In genomic region chr3R:28831172-28831571, dm6 we compare ENCODE assay signal across 1 fruit fly cellular context.
TF ChIP-seq lines count a peak whose summit lies in the region.

No protein-coding gene starts in this region.

TF ChIP-seq in whole organism, embryonic, 481 proteins besides CTCF, POLR2A, EP300 and RAD21 (continued from another document):
- TF ChIP-seq lov (optimal IDR thresholded peaks at IDR 0.05; lab: Kevin White, UChicago), result no peak
- TF ChIP-seq lov (GFP tag; IDR thresholded peaks at IDR 0.05; lab: Robert Waterston, UW), result 0 out of 3 replicates have a peak, but pooled peaks have one; percentile 16
- peak; percentile 46 for TF ChIP-seq CG6765 (GFP tag; optimal IDR thresholded peaks at IDR 0.05; lab: Kevin White, UChicago)
- TF ChIP-seq CG32532 (GFP tag; IDR thresholded peaks at IDR 0.05; lab: Robert Waterston, UW), result peak; percentile 50
- TF ChIP-seq caup (GFP tag; optimal IDR thresholded peaks at IDR 0.05; lab: Kevin White, UChicago; ENCODE audit: severe bottlenecking), result peak; percentile 18
- no peak for TF ChIP-seq CG8281 (tag; optimal IDR thresholded peaks at IDR 0.05; lab: Kevin White, UChicago)
- TF ChIP-seq ttk (GFP tag; IDR thresholded peaks at IDR 0.05; lab: Robert Waterston, UW), result no peak
- TF ChIP-seq CG11695 (GFP tag; IDR thresholded peaks at IDR 0.05; lab: Robert Waterston, UW), result peak; percentile 20; the same call in 1 of the 3 replicates
- TF ChIP-seq lab (GFP tag; optimal IDR thresholded peaks at IDR 0.05; lab: Kevin White, UChicago), result peak; percentile 54
- TF ChIP-seq CG17829 (tag; optimal IDR thresholded peaks at IDR 0.05; lab: Kevin White, UChicago), result no peak
- no peak for TF ChIP-seq lola (GFP tag; optimal IDR thresholded peaks at IDR 0.05; lab: Kevin White, UChicago)
- peak; percentile 27 for TF ChIP-seq CG13894 (tag; optimal IDR thresholded peaks at IDR 0.05; lab: Kevin White, UChicago)
- TF ChIP-seq CG10543 (GFP tag; optimal IDR thresholded peaks at IDR 0.05; lab: Kevin White, UChicago), result peak; percentile 75
- TF ChIP-seq Med (GFP tag; lab: Kevin White, UChicago), result peak; percentile 84
- peak in 1 of 2 experiments; percentile 46 for TF ChIP-seq Pdp1 (GFP tag; optimal IDR thresholded peaks at IDR 0.05; lab: Kevin White, UChicago)
- 0 out of 2 replicates have a peak, but pooled peaks have one; percentile 15 for TF ChIP-seq inv (GFP tag; IDR thresholded peaks at IDR 0.05; lab: Robert Waterston, UW; ENCODE audit: partially characterized antibody)
- TF ChIP-seq Trl (optimal IDR thresholded peaks at IDR 0.05; lab: Kevin White, UChicago), result peak in 1 of 2 experiments; percentile 67
- no peak for TF ChIP-seq Trl (GFP tag; optimal IDR thresholded peaks at IDR 0.05; lab: Kevin White, UChicago)
- peak; percentile 47; the same call in 1 of the 2 replicates for TF ChIP-seq sob (GFP tag; IDR thresholded peaks at IDR 0.05; lab: Robert Waterston, UW)
- peak; percentile 31 for TF ChIP-seq CG18599 (GFP tag; optimal IDR thresholded peaks at IDR 0.05; lab: Kevin White, UChicago)
- no peak for TF ChIP-seq CG10366 (GFP tag; IDR thresholded peaks at IDR 0.05; lab: Robert Waterston, UW)
- TF ChIP-seq chinmo (GFP tag; IDR thresholded peaks at IDR 0.05; lab: Robert Waterston, UW; ENCODE audit: partially characterized antibody), result 0 out of 4 replicates have a peak, but pooled peaks have one; percentile 53
- no peak for TF ChIP-seq CG5953 (GFP tag; IDR thresholded peaks at IDR 0.05; lab: Robert Waterston, UW)
- TF ChIP-seq CG10654 (GFP tag; optimal IDR thresholded peaks at IDR 0.05; lab: Kevin White, UChicago), result no peak
- TF ChIP-seq cg (GFP tag; optimal IDR thresholded peaks at IDR 0.05; lab: Kevin White, UChicago), result peak; percentile 19
- peak; percentile 71 for TF ChIP-seq kay (GFP tag; optimal IDR thresholded peaks at IDR 0.05; lab: Kevin White, UChicago)
- 0 out of 2 replicates have a peak, but pooled peaks have one; percentile 8 for TF ChIP-seq lmd (GFP tag; IDR thresholded peaks at IDR 0.05; lab: Robert Waterston, UW)
- peak; percentile 43; the same call in 1 of the 3 replicates for TF ChIP-seq zfh1 (GFP tag; IDR thresholded peaks at IDR 0.05; lab: Robert Waterston, UW)
- TF ChIP-seq row (GFP tag; IDR thresholded peaks at IDR 0.05; lab: Robert Waterston, UW), result peak; percentile 51
- peak; percentile 11; the same call in 1 of the 2 replicates for TF ChIP-seq crol (GFP tag; IDR thresholded peaks at IDR 0.05; lab: Robert Waterston, UW)
- TF ChIP-seq sens-2 (GFP tag; IDR thresholded peaks at IDR 0.05; lab: Robert Waterston, UW), result peak; percentile 40; the same call in 1 of the 2 replicates
- TF ChIP-seq crc (GFP tag; optimal IDR thresholded peaks at IDR 0.05; lab: Kevin White, UChicago), result no peak
- no peak for TF ChIP-seq CG8290 (GFP tag; optimal IDR thresholded peaks at IDR 0.05; lab: Kevin White, UChicago)
- TF ChIP-seq CG8290 (tag; optimal IDR thresholded peaks at IDR 0.05; lab: Kevin White, UChicago), result peak in 1 of 2 experiments; percentile 49
- TF ChIP-seq jing (GFP tag; optimal IDR thresholded peaks at IDR 0.05; lab: Kevin White, UChicago), result no peak
- TF ChIP-seq E2f2 (GFP tag; IDR thresholded peaks at IDR 0.05; lab: Robert Waterston, UW), result peak; percentile 18; the same call in 1 of the 2 replicates
- 0 out of 3 replicates have a peak, but pooled peaks have one; percentile 4 for TF ChIP-seq CG6791 (GFP tag; IDR thresholded peaks at IDR 0.05; lab: Robert Waterston, UW; ENCODE audit: partially characterized antibody)
- TF ChIP-seq Hr51 (GFP tag; optimal IDR thresholded peaks at IDR 0.05; lab: Kevin White, UChicago), result no peak
- peak; percentile 49 for TF ChIP-seq Deaf1 (tag; optimal IDR thresholded peaks at IDR 0.05; lab: Kevin White, UChicago)
- TF ChIP-seq CG4707 (GFP tag; optimal IDR thresholded peaks at IDR 0.05; lab: Kevin White, UChicago), result peak; percentile 42
- TF ChIP-seq Fer1 (GFP tag; optimal IDR thresholded peaks at IDR 0.05; lab: Kevin White, UChicago), result peak; percentile 28
- peak; percentile 21 for TF ChIP-seq HmgD (GFP tag; optimal IDR thresholded peaks at IDR 0.05; lab: Kevin White, UChicago)
- peak; percentile 37; the same call in 1 of the 2 replicates for TF ChIP-seq rib (GFP tag; IDR thresholded peaks at IDR 0.05; lab: Robert Waterston, UW)
- peak; percentile 63 for TF ChIP-seq slbo (GFP tag; IDR thresholded peaks at IDR 0.05; lab: Robert Waterston, UW)
- 0 out of 3 replicates have a peak, but pooled peaks have one; percentile 23 for TF ChIP-seq zen2 (GFP tag; IDR thresholded peaks at IDR 0.05; lab: Robert Waterston, UW; ENCODE audit: partially characterized antibody)
- peak; percentile 85 for TF ChIP-seq CG34376 (GFP tag; optimal IDR thresholded peaks at IDR 0.05; lab: Kevin White, UChicago)
- TF ChIP-seq Rfx (GFP tag; IDR thresholded peaks at IDR 0.05; lab: Robert Waterston, UW), result peak; percentile 63
- no peak for TF ChIP-seq CG4404 (GFP tag; IDR thresholded peaks at IDR 0.05; lab: Robert Waterston, UW)
- peak; percentile 74 for TF ChIP-seq GATAe (GFP tag; conservative IDR thresholded peaks at IDR 0.05; lab: Robert Waterston, UW)
- peak; percentile 1 for TF ChIP-seq HHEX (GFP tag; optimal IDR thresholded peaks at IDR 0.05; lab: Kevin White, UChicago)
- peak; percentile 5 for TF ChIP-seq kah (GFP tag; optimal IDR thresholded peaks at IDR 0.05; lab: Kevin White, UChicago)
- TF ChIP-seq mam (GFP tag; optimal IDR thresholded peaks at IDR 0.05; lab: Kevin White, UChicago), result peak; percentile 4
- TF ChIP-seq CG32767 (GFP tag; IDR thresholded peaks at IDR 0.05; lab: Robert Waterston, UW), result peak; percentile 62; the same call in 1 of the 2 replicates
- TF ChIP-seq CG3847 (GFP tag; IDR thresholded peaks at IDR 0.05; lab: Robert Waterston, UW), result 0 out of 2 replicates have a peak, but pooled peaks have one; percentile 4
- peak; percentile 53; the same call in 1 of the 2 replicates for TF ChIP-seq chm (GFP tag; IDR thresholded peaks at IDR 0.05; lab: Robert Waterston, UW)
- no peak for TF ChIP-seq Awh (GFP tag; IDR thresholded peaks at IDR 0.05; lab: Robert Waterston, UW)
- TF ChIP-seq HLH4C (GFP tag; IDR thresholded peaks at IDR 0.05; lab: Robert Waterston, UW; ENCODE audit: partially characterized antibody), result peak; percentile 29; the same call in 1 of the 3 replicates
- no peak; the same call in 1 of the 2 replicates for TF ChIP-seq amos (GFP tag; IDR thresholded peaks at IDR 0.05; lab: Robert Waterston, UW; ENCODE audit: partially characterized antibody)
- no peak for TF ChIP-seq tin (GFP tag; optimal IDR thresholded peaks at IDR 0.05; lab: Kevin White, UChicago)
- TF ChIP-seq Bgb (GFP tag; IDR thresholded peaks at IDR 0.05; lab: Robert Waterston, UW; ENCODE audit: partially characterized antibody), result peak; percentile 60
- TF ChIP-seq bowl (GFP tag; IDR thresholded peaks at IDR 0.05; lab: Robert Waterston, UW), result peak; percentile 39; the same call in 1 of the 2 replicates
